Fruit fly (Drosophila melanogaster): ENCODE data around the gene Targ2.

dm6 chr3L:21185622-21186021 is 17.4 kb downstream of the Targ2 start:
- TF ChIP-seq psq (optimal IDR thresholded peaks at IDR 0.05) = no peak
- no peak for TF ChIP-seq ttk (optimal IDR thresholded peaks at IDR 0.05)
- TF ChIP-seq h (optimal IDR thresholded peaks at IDR 0.05) = no peak
